Worm (Caenorhabditis elegans): ENCODE data around the gene crn-5.

crn-5 gene

DNA sequence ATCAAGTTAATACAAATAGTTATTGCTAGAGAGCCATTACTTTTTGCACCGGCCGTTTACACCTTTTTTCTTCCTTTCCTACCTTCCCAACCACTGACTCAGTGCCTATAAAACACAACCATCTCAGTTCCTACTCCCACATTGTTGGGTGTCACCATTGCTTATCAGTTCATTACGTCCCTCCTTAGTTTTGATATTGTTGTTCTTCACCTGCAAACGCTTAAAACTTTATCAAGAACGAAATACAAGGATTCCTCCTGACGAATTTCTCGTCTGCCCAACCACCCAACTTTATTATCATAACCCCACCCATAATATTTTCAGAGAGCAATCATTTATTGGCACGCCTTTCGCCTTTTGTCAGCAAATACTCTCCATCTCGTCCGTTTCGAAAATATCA is 34.5 kb downstream of the crn-5 start:
- TF ChIP-seq unc-62 (GFP tag; optimal IDR thresholded peaks at IDR 0.05) = no peak

DNA sequence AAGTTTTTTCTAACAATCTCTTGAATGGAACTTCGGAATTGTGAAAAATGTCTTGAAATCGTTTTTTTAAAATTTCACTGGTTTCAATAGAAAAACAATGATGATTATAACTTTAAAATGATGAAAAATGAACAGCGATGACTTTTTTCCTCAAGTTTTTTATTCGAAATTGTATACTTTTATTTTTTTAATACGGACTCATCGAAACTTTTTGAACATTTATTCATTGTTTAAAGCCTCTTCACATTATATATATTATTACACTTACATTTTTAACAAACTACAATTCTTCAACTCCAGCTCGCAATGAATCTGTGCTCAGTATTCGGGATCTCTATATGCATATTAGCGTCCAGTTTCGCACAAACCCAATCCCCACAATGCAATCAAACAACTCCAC is 35.4 kb downstream of the crn-5 start, which contains the start of gene M28.8:
TSS of gene M28.8 (plus strand) at position 301 of the 400 bp plus-strand sequence.
- no peak for TF ChIP-seq unc-62 (GFP tag; optimal IDR thresholded peaks at IDR 0.05)

- no peak for TF ChIP-seq unc-62 (GFP tag; optimal IDR thresholded peaks at IDR 0.05)
Measured at ce11 chrII:10630944-10631343, 38.4 kb downstream of the crn-5 start.

- no peak for TF ChIP-seq unc-62 (GFP tag; optimal IDR thresholded peaks at IDR 0.05)
Measured at ce11 chrII:10639110-10639509, 46.6 kb downstream of the crn-5 start, which contains the start of gene M28.9. Gene M28.9, plus strand, starts transcription at chrII:10639410.
